Fruit fly (Drosophila melanogaster) whole organism: Measurements from ENCODE around the gene CG33107.

ENCODE experiments used
- CG8478 ChIP-seq: fragments of >200 bp; optimal IDR thresholded peaks from 2 replicates; lab custom pipeline; 2018; ENCODE audit warnings: inconsistent platforms
- usp ChIP-seq: fragments of >200 bp; optimal IDR thresholded peaks from 2 replicates; lab custom pipeline; 2017; ENCODE audit warnings: missing biosample characterization, missing genetic modification characterization, mixed read lengths

DNA sequence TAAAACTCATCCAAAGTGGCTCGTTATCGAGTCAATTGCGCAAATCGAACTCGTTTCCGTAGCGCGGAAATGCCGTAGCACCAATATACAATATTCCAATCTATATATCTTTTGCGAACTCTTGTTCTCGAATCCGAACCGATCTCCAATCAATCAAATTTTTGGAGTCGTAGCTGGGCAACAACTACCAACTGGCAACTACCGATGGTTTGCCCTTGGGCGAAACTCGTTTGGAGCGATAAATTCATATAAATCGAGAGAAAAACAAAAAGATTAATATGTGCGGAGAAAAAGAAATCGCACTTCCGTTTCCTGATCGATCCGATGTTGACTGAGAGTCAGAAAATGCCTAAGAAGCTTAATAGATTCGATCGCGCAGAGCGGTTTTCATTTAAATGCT, 18.8 kb downstream of the CG33107 start:
- TF ChIP-seq CG8478 (lab: Kevin White, UChicago) = no peak
- TF ChIP-seq usp (GFP tag; lab: Kevin White, UChicago) = no peak
